Worm (Caenorhabditis elegans) whole organism, L1 larva: ENCODE results near the gene clec-119.

ENCODE experiments used
- alr-1 ChIP-seq: fragments of 200-800 bp; sonication (Bioruptor generic); optimal IDR thresholded peaks from 2 replicates; lab custom pipeline; 2018; ENCODE audit warnings: borderline replicate concordance, mild to moderate bottlenecking, missing genetic modification characterization, missing compliant biosample characterization
- pag-3 ChIP-seq: sonication (generic microtip); optimal IDR thresholded peaks from 2 replicates; lab custom pipeline; 2017; ENCODE audit warnings: missing genetic modification characterization, mild to moderate bottlenecking, missing compliant biosample characterization, antibody characterized with exemption, borderline replicate concordance; ENCODE audit not compliant: insufficient read depth
- zag-1 ChIP-seq: fragments of 150-350 bp; optimal IDR thresholded peaks from 2 replicates; lab custom pipeline; 2014; ENCODE audit warnings: missing biosample characterization, missing genetic modification characterization

ce11 chrII:1298169-1298568 lies 42.4 kb downstream of the clec-119 start, which contains the start of gene Y57G7A.1:
- TF ChIP-seq zag-1 (tag; lab: Kevin White, UChicago) (no peak), pag-3 (tag; lab: Kevin White, UChicago) (no peak), alr-1 (tag; lab: Kevin White, UChicago) (no peak)
